Fruit fly (Drosophila melanogaster): ENCODE measurements around the gene Mco3.

Mco3 gene

DNA sequence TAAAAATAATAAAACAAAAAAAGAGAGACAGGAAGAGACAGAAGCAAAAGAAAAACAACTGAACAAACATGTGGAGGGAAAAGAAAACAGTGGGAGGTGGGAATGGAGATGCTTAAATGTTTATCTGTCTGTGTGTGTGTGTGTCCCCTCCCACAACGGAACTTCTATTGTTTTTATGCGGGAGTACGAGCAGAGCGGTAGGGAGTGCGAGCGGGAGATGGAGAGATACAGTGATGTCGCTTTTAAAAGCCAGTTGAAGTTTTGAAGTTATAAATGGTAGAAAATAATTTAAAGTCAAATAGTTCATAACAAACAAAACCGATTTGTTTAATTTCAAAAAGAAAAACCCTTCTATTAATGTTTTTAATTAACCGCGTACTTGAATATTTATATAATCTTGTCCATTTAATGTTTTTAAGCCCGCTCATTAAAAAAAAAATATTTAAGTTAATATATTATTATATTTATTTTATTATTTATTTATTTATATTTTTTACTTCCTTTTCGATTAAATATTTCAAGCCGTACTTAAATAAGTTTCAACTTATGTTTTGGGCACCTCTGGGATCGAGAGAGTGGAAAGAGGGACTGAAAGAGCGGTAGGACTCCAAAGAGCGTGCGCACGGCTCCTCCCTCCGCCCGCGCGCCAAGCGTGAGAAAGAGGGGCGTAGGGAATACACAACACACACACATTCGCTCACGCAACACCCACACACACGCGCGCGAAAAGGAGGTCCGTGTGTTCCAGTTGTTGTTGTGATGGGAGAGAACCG, 16.9 kb upstream of the Mco3 start (continued):
- TF ChIP-seq CG18262 (tag; optimal IDR thresholded peaks at IDR 0.05): peak; percentile 82
- no peak for TF ChIP-seq CG31388 (GFP tag; optimal IDR thresholded peaks at IDR 0.05)
- TF ChIP-seq CG18619 (GFP tag; optimal IDR thresholded peaks at IDR 0.05): peak; percentile 36
- TF ChIP-seq gem (tag; optimal IDR thresholded peaks at IDR 0.05): peak; percentile 81
- TF ChIP-seq CG11696 (GFP tag; IDR thresholded peaks at IDR 0.05): 0 out of 2 replicates have a peak, but pooled peaks have one; percentile 29
- no peak for TF ChIP-seq CG5245 (GFP tag; optimal IDR thresholded peaks at IDR 0.05)
- no peak for TF ChIP-seq exex (tag; optimal IDR thresholded peaks at IDR 0.05)
- no peak for TF ChIP-seq CG10274 (GFP tag; optimal IDR thresholded peaks at IDR 0.05)
- TF ChIP-seq Dbx (GFP tag; IDR thresholded peaks at IDR 0.05): peak; percentile 7; the same call in 1 of the 3 replicates
- TF ChIP-seq CG3995 (GFP tag; optimal IDR thresholded peaks at IDR 0.05): no peak
- peak; percentile 26 for TF ChIP-seq odd (GFP tag; optimal IDR thresholded peaks at IDR 0.05)
- peak; percentile 56 for TF ChIP-seq twi (tag; optimal IDR thresholded peaks at IDR 0.05)
- TF ChIP-seq CG9727 (GFP tag; optimal IDR thresholded peaks at IDR 0.05): peak; percentile 58
- TF ChIP-seq bowl (GFP tag; IDR thresholded peaks at IDR 0.05): no peak
- TF ChIP-seq CG17802 (tag; optimal IDR thresholded peaks at IDR 0.05): no peak
- TF ChIP-seq Doc2 (GFP tag; IDR thresholded peaks at IDR 0.05): no peak
- TF ChIP-seq sug (tag; optimal IDR thresholded peaks at IDR 0.05): peak; percentile 24
- TF ChIP-seq CG14710 (tag; optimal IDR thresholded peaks at IDR 0.05): peak; percentile 64
- TF ChIP-seq CG8281 (tag; optimal IDR thresholded peaks at IDR 0.05): no peak
- no peak; the same call in 2 of the 3 replicates for TF ChIP-seq otp (GFP tag; IDR thresholded peaks at IDR 0.05)
- TF ChIP-seq CG5180 (GFP tag; optimal IDR thresholded peaks at IDR 0.05): peak; percentile 1
- peak; percentile 25 for TF ChIP-seq CG6654 (GFP tag; optimal IDR thresholded peaks at IDR 0.05)
- peak; percentile 51; the same call in 1 of the 2 replicates for TF ChIP-seq rib (GFP tag; IDR thresholded peaks at IDR 0.05)
- no peak for TF ChIP-seq hb (GFP tag; IDR thresholded peaks at IDR 0.05; ENCODE audit: partially characterized antibody)
- TF ChIP-seq Taf1 (GFP tag; IDR thresholded peaks at IDR 0.05): no peak
- TF ChIP-seq CG2712 (tag; optimal IDR thresholded peaks at IDR 0.05): peak; percentile 75
- TF ChIP-seq amos (GFP tag; IDR thresholded peaks at IDR 0.05; ENCODE audit: partially characterized antibody): no peak
- peak; percentile 45; the same call in 1 of the 2 replicates for TF ChIP-seq Awh (GFP tag; IDR thresholded peaks at IDR 0.05)
- TF ChIP-seq Ets97D (GFP tag; optimal IDR thresholded peaks at IDR 0.05): no peak
- TF ChIP-seq Sry-β (GFP tag; optimal IDR thresholded peaks at IDR 0.05): peak; percentile 87
- peak; percentile 30; the same call in 1 of the 2 replicates for TF ChIP-seq sisA (GFP tag; IDR thresholded peaks at IDR 0.05)
- TF ChIP-seq CG18599 (GFP tag; optimal IDR thresholded peaks at IDR 0.05): peak; percentile 77
- peak; percentile 27 for TF ChIP-seq CG13894 (tag; optimal IDR thresholded peaks at IDR 0.05)
- no peak for TF ChIP-seq pb (GFP tag; optimal IDR thresholded peaks at IDR 0.05)
- peak; percentile 33 for TF ChIP-seq BtbVII (GFP tag; optimal IDR thresholded peaks at IDR 0.05)
- TF ChIP-seq lmd (GFP tag; IDR thresholded peaks at IDR 0.05): no peak; the same call in 1 of the 2 replicates
- no peak for TF ChIP-seq sd (tag; optimal IDR thresholded peaks at IDR 0.05)
- peak; percentile 55 for TF ChIP-seq Ssrp (tag; optimal IDR thresholded peaks at IDR 0.05)
- no peak for TF ChIP-seq CG1647 (GFP tag; optimal IDR thresholded peaks at IDR 0.05)
- 0 out of 2 replicates have a peak, but pooled peaks have one; percentile 20 for TF ChIP-seq esg (GFP tag; conservative IDR thresholded peaks at IDR 0.05)
- TF ChIP-seq CG7786 (GFP tag; optimal IDR thresholded peaks at IDR 0.05): no peak
- TF ChIP-seq Nf-YC (tag; optimal IDR thresholded peaks at IDR 0.05): peak; percentile 1
- peak; percentile 47 for TF ChIP-seq Oli (tag; optimal IDR thresholded peaks at IDR 0.05)
- no peak for TF ChIP-seq Stat92E (GFP tag; optimal IDR thresholded peaks at IDR 0.05)
- peak; percentile 4 for TF ChIP-seq CG12071 (GFP tag; optimal IDR thresholded peaks at IDR 0.05)
- TF ChIP-seq disco-r (GFP tag; optimal IDR thresholded peaks at IDR 0.05): no peak
- TF ChIP-seq CG8924 (tag; optimal IDR thresholded peaks at IDR 0.05): peak; percentile 48
- TF ChIP-seq CG8359 (GFP tag; optimal IDR thresholded peaks at IDR 0.05; ENCODE audit: borderline replicate concordance): peak; percentile 1

Data from whole organism, embryonic.